Fruit fly (Drosophila melanogaster) whole organism, embryonic: ENCODE measurements around the gene CG13085.

Experiments used
- CG10366 ChIP-seq: fragments of 200-800 bp; sonication (Bioruptor generic); IDR thresholded peaks from 2 replicates; pipeline ENCODE4 v1.3.6; 2022; ENCODE audit warnings: missing biosample characterization, missing genetic modification characterization
- CG12071 ChIP-seq: fragments of 200-800 bp; sonication (Bioruptor generic); optimal IDR thresholded peaks from 3 replicates; lab custom pipeline; 2018; ENCODE audit warnings: missing biosample characterization, mild to moderate bottlenecking, missing genetic modification characterization
- CG13287 ChIP-seq: fragments of 200-800 bp; sonication (Bioruptor generic); IDR thresholded peaks from 2 replicates; pipeline ENCODE4 v1.3.6; 2022; ENCODE audit warnings: missing biosample characterization, missing genetic modification characterization; ENCODE audit not compliant: partially characterized antibody
- CG13624 ChIP-seq: fragments of 200-800 bp; sonication (Bioruptor generic); optimal IDR thresholded peaks from 2 replicates; lab custom pipeline; 2016; ENCODE audit warnings: missing biosample characterization, missing genetic modification characterization
- CG14710 ChIP-seq: fragments of 200-800 bp; sonication (Bioruptor generic); optimal IDR thresholded peaks from 3 replicates; lab custom pipeline; 2019; ENCODE audit warnings: missing biosample characterization, mild to moderate bottlenecking, missing genetic modification characterization, moderate library complexity
- CG15696 ChIP-seq: fragments of 200-800 bp; sonication (Bioruptor generic); optimal IDR thresholded peaks from 2 replicates; lab custom pipeline; 2019; ENCODE audit warnings: missing biosample characterization, mild to moderate bottlenecking, missing genetic modification characterization, moderate library complexity
- CG1603 ChIP-seq: fragments of 200-800 bp; sonication (Bioruptor generic); optimal IDR thresholded peaks from 2 replicates; lab custom pipeline; 2019; ENCODE audit warnings: missing biosample characterization, mild to moderate bottlenecking, missing genetic modification characterization, moderate library complexity
- CG16779 ChIP-seq: fragments of 200-800 bp; sonication (Bioruptor generic); IDR thresholded peaks from 2 replicates; pipeline ENCODE4 v1.3.6; 2022; ENCODE audit warnings: missing biosample characterization, missing genetic modification characterization
- CG17361 ChIP-seq: fragments of 200-800 bp; sonication (Bioruptor generic); IDR thresholded peaks from 3 replicates; pipeline ENCODE4 v1.3.6; 2022; ENCODE audit warnings: missing biosample characterization, missing genetic modification characterization
- CG17802 ChIP-seq: fragments of 200-800 bp; sonication (Bioruptor generic); optimal IDR thresholded peaks from 2 replicates; lab custom pipeline; 2018; ENCODE audit warnings: missing biosample characterization, mild to moderate bottlenecking, missing genetic modification characterization, moderate library complexity
- CG30431 ChIP-seq: fragments of 200-800 bp; sonication (Bioruptor generic); optimal IDR thresholded peaks from 2 replicates; lab custom pipeline; 2017; ENCODE audit warnings: missing biosample characterization, missing genetic modification characterization
- CG4282 ChIP-seq: fragments of 200-800 bp; sonication (Bioruptor generic); optimal IDR thresholded peaks from 2 replicates; lab custom pipeline; 2016; ENCODE audit warnings: missing biosample characterization, missing genetic modification characterization
- CG4617 ChIP-seq: fragments of 200-800 bp; sonication (Bioruptor generic); optimal IDR thresholded peaks from 3 replicates; lab custom pipeline; 2016; ENCODE audit warnings: missing biosample characterization, missing genetic modification characterization, borderline replicate concordance
- CG4707 ChIP-seq: fragments of 200-800 bp; sonication (Bioruptor generic); optimal IDR thresholded peaks from 2 replicates; lab custom pipeline; 2018; ENCODE audit warnings: missing biosample characterization, mild to moderate bottlenecking, missing genetic modification characterization, moderate library complexity
- CG4854 ChIP-seq: fragments of 200-800 bp; sonication (Bioruptor generic); optimal IDR thresholded peaks from 2 replicates; lab custom pipeline; 2016; ENCODE audit warnings: missing biosample characterization, missing genetic modification characterization, inconsistent platforms
- CG5180 ChIP-seq: fragments of 200-800 bp; sonication (Bioruptor generic); optimal IDR thresholded peaks from 3 replicates; lab custom pipeline; 2017; ENCODE audit warnings: missing biosample characterization, missing genetic modification characterization, mild to moderate bottlenecking, moderate library complexity, missing genetic modification reagents
- CG6791 ChIP-seq: fragments of 200-800 bp; sonication (Bioruptor generic); IDR thresholded peaks from 3 replicates; pipeline ENCODE4 v1.3.6; 2022; ENCODE audit warnings: missing biosample characterization, missing genetic modification characterization; ENCODE audit not compliant: partially characterized antibody
- CG7556 ChIP-seq: fragments of 200-800 bp; sonication (Bioruptor generic); optimal IDR thresholded peaks from 2 replicates; lab custom pipeline; 2017; ENCODE audit warnings: missing biosample characterization, mild to moderate bottlenecking, missing genetic modification characterization
- CG7839 ChIP-seq: fragments of 200-800 bp; sonication (Bioruptor generic); optimal IDR thresholded peaks from 3 replicates; lab custom pipeline; 2018; ENCODE audit warnings: missing biosample characterization, mild to moderate bottlenecking, missing genetic modification characterization, moderate library complexity
- CG8478 ChIP-seq: fragments of >200 bp; optimal IDR thresholded peaks from 2 replicates; lab custom pipeline; 2018
- CG9797 ChIP-seq: fragments of 200-800 bp; sonication (Bioruptor generic); optimal IDR thresholded peaks from 3 replicates; lab custom pipeline; 2018; ENCODE audit warnings: missing biosample characterization, mild to moderate bottlenecking, missing genetic modification characterization
- CG9932 ChIP-seq: fragments of 200-800 bp; sonication (Bioruptor generic); IDR thresholded peaks from 2 replicates; pipeline ENCODE4 v1.3.6; 2022; ENCODE audit warnings: missing biosample characterization, missing genetic modification characterization
- Drgx ChIP-seq: fragments of 200-800 bp; sonication (Bioruptor generic); IDR thresholded peaks from 2 replicates; pipeline ENCODE4 v1.3.6; 2022; ENCODE audit warnings: missing biosample characterization, missing genetic modification characterization
- Ets65A ChIP-seq: fragments of 200-800 bp; sonication (Bioruptor generic); peaks from one replicate; lab custom pipeline; 2016; ENCODE audit warnings: missing biosample characterization, missing genetic modification characterization
- HmgZ ChIP-seq: fragments of 200-800 bp; sonication (Bioruptor generic); optimal IDR thresholded peaks from 2 replicates; lab custom pipeline; 2018; ENCODE audit warnings: missing biosample characterization, mild to moderate bottlenecking, missing genetic modification characterization
- Hsf ChIP-seq: fragments of 200-800 bp; sonication (Bioruptor generic); optimal IDR thresholded peaks from 3 replicates; lab custom pipeline; 2016; ENCODE audit warnings: missing biosample characterization, missing genetic modification characterization
- Jarid2 ChIP-seq: fragments of 200-800 bp; sonication (Bioruptor generic); optimal IDR thresholded peaks from 3 replicates; lab custom pipeline; 2017; ENCODE audit warnings: mild to moderate bottlenecking, missing biosample characterization, missing genetic modification reagents, missing genetic modification characterization
- Ravus ChIP-seq: fragments of 200-800 bp; sonication (Bioruptor generic); IDR thresholded peaks from 2 replicates; pipeline ENCODE4 v1.3.6; 2022; ENCODE audit warnings: missing biosample characterization, missing genetic modification characterization
- Rfx ChIP-seq: fragments of 200-800 bp; sonication (Bioruptor generic); IDR thresholded peaks from 2 replicates; pipeline ENCODE4 v1.3.6; 2022; ENCODE audit warnings: missing biosample characterization, missing genetic modification characterization
- Rx ChIP-seq: fragments of 200-800 bp; sonication (Bioruptor generic); IDR thresholded peaks from 2 replicates; pipeline ENCODE4 v1.3.6; 2022; ENCODE audit warnings: missing biosample characterization, missing genetic modification characterization
- Sry-β ChIP-seq: fragments of 200-800 bp; sonication (Bioruptor generic); optimal IDR thresholded peaks from 2 replicates; lab custom pipeline; 2018; ENCODE audit warnings: missing biosample characterization, mild to moderate bottlenecking, missing genetic modification characterization, moderate library complexity
- Ssrp ChIP-seq: fragments of 200-800 bp; sonication (Bioruptor generic); optimal IDR thresholded peaks from 2 replicates; lab custom pipeline; 2018; ENCODE audit warnings: missing biosample characterization, mild to moderate bottlenecking, missing genetic modification characterization, moderate library complexity
- Usf ChIP-seq: fragments of 200-800 bp; sonication (Bioruptor generic); optimal IDR thresholded peaks from 2 replicates; lab custom pipeline; 2017; ENCODE audit warnings: missing genotype, missing biosample characterization, missing genetic modification characterization
- ap ChIP-seq: fragments of 200-800 bp; sonication (Bioruptor generic); IDR thresholded peaks from 2 replicates; pipeline ENCODE4 v1.3.6; 2022; ENCODE audit warnings: missing biosample characterization, missing genetic modification characterization
- ase ChIP-seq: fragments of 200-800 bp; sonication (Bioruptor generic); IDR thresholded peaks from 3 replicates; pipeline ENCODE4 v1.3.6; 2022; ENCODE audit warnings: missing biosample characterization, missing genetic modification characterization
- corto ChIP-seq: fragments of 200-800 bp; sonication (Bioruptor generic); optimal IDR thresholded peaks from 2 replicates; lab custom pipeline; 2016; ENCODE audit warnings: missing biosample characterization, mild to moderate bottlenecking, missing genetic modification characterization, moderate library complexity
- dysf ChIP-seq: fragments of 200-800 bp; sonication (Bioruptor generic); IDR thresholded peaks from 3 replicates; pipeline ENCODE4 v1.3.6; 2022; ENCODE audit warnings: missing biosample characterization, missing genetic modification characterization
- fd64A ChIP-seq: fragments of 200-800 bp; sonication (Bioruptor generic); optimal IDR thresholded peaks from 3 replicates; lab custom pipeline; 2018; ENCODE audit warnings: missing biosample characterization, mild to moderate bottlenecking, missing genetic modification characterization
- gro ChIP-seq: fragments of 200-800 bp; sonication (Bioruptor generic); optimal IDR thresholded peaks from 2 replicates; lab custom pipeline; 2016; ENCODE audit warnings: missing biosample characterization, missing genetic modification characterization
- lmd ChIP-seq: fragments of 200-800 bp; sonication (Bioruptor generic); IDR thresholded peaks from 2 replicates; pipeline ENCODE4 v1.3.6; 2022; ENCODE audit warnings: missing biosample characterization, missing genetic modification characterization
- mam ChIP-seq: fragments of 200-800 bp; sonication (Bioruptor generic); optimal IDR thresholded peaks from 3 replicates; lab custom pipeline; 2016; ENCODE audit warnings: missing biosample characterization, missing genetic modification characterization
- nau ChIP-seq: fragments of 200-800 bp; sonication (Bioruptor generic); optimal IDR thresholded peaks from 3 replicates; lab custom pipeline; 2017; ENCODE audit warnings: missing biosample characterization, mild to moderate bottlenecking, missing genetic modification characterization, missing genetic modification reagents
- nom ChIP-seq: fragments of 200-800 bp; sonication (Bioruptor generic); optimal IDR thresholded peaks from 2 replicates; lab custom pipeline; 2017; ENCODE audit warnings: missing biosample characterization, missing genetic modification characterization, mild to moderate bottlenecking, moderate library complexity, missing genetic modification reagents
- odd ChIP-seq: fragments of 200-800 bp; sonication (Bioruptor generic); optimal IDR thresholded peaks from 2 replicates; lab custom pipeline; 2017; ENCODE audit warnings: missing biosample characterization, mild to moderate bottlenecking, missing genetic modification characterization
- pho ChIP-seq: fragments of 200-800 bp; sonication (Bioruptor generic); optimal IDR thresholded peaks from 2 replicates; lab custom pipeline; 2016; ENCODE audit warnings: missing biosample characterization, missing genetic modification characterization
- rib ChIP-seq: fragments of 200-800 bp; sonication (Bioruptor generic); IDR thresholded peaks from 2 replicates; pipeline ENCODE4 v1.3.6; 2022; ENCODE audit warnings: missing biosample characterization, missing genetic modification characterization
- slp2 ChIP-seq: fragments of 200-800 bp; sonication (Bioruptor generic); optimal IDR thresholded peaks from 2 replicates; lab custom pipeline; 2016; ENCODE audit warnings: missing biosample characterization, missing genetic modification characterization
- sug ChIP-seq: fragments of 200-800 bp; optimal IDR thresholded peaks from 2 replicates; lab custom pipeline; 2019; ENCODE audit warnings: missing biosample characterization, mild to moderate bottlenecking, missing genetic modification characterization, moderate library complexity
- toy ChIP-seq: fragments of 200-800 bp; sonication (Bioruptor generic); IDR thresholded peaks from 2 replicates; pipeline ENCODE4 v1.3.6; 2022; ENCODE audit warnings: missing biosample characterization, missing genetic modification characterization
- trh ChIP-seq: fragments of 200-800 bp; sonication (Bioruptor generic); optimal IDR thresholded peaks from 2 replicates; lab custom pipeline; 2016; ENCODE audit warnings: missing biosample characterization, missing genetic modification characterization
- zfh1 ChIP-seq: fragments of 200-800 bp; sonication (Bioruptor generic); IDR thresholded peaks from 3 replicates; pipeline ENCODE4 v1.3.6; 2022; ENCODE audit warnings: missing biosample characterization, missing genetic modification characterization

The CG13085 gene

DNA sequence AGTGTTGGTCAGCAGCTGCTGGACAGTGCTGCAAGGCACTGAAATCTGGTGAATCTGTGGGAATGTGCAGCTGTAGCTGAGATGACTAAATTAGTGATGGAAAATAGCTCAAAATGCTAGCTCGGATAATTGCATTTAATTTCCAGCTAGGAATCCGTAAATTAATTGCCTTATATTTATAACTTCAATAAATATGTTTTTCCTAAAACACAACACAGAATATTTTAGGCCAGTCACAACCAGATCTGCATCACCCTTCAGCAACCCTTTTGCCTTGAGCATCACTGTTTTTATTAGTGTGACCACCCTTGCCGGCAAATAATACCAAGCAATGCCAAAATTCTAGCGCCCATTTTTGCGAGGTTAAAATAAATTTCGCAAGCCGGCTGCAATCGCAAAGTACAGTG is 20.9 kb downstream of the CG13085 start, which contains the start of gene Hs2st (continued):
- TF ChIP-seq corto (GFP tag; lab: Kevin White, UChicago) (peak; percentile 63), sug (tag; lab: Kevin White, UChicago) (peak; percentile 94), CG17361 (GFP tag; lab: Robert Waterston, UW) (peak; percentile 95), rib (GFP tag; lab: Robert Waterston, UW) (peak; percentile 91; the same call in 1 of the 2 replicates), lmd (GFP tag; lab: Robert Waterston, UW) (peak; percentile 96), CG14710 (tag; lab: Kevin White, UChicago) (peak; percentile 93), CG1603 (tag; lab: Kevin White, UChicago) (peak; percentile 96), gro (GFP tag; lab: Kevin White, UChicago) (peak; percentile 96), odd (peak; percentile 69), CG15696 (peak; percentile 91), fd64A (peak; percentile 3), CG4282 (GFP tag; lab: Kevin White, UChicago) (peak; percentile 88), zfh1 (peak; percentile 94), HmgZ (tag; lab: Kevin White, UChicago) (peak; percentile 96), dysf (peak; percentile 94), mam (GFP tag; lab: Kevin White, UChicago) (peak; percentile 98), Jarid2 (GFP tag; lab: Kevin White, UChicago) (peak; percentile 66), Ravus (GFP tag; lab: Robert Waterston, UW) (peak; percentile 79), Rx (GFP tag; lab: Robert Waterston, UW) (peak; percentile 90), CG9797 (GFP tag; lab: Kevin White, UChicago) (peak; percentile 84), CG5180 (GFP tag; lab: Kevin White, UChicago) (peak; percentile 52), CG16779 (GFP tag; lab: Robert Waterston, UW) (peak; percentile 83), ap (GFP tag; lab: Robert Waterston, UW) (peak; percentile 80), Hsf (GFP tag; lab: Kevin White, UChicago) (peak; percentile 97), CG4617 (peak; percentile 96), toy (GFP tag; lab: Robert Waterston, UW) (peak; percentile 45; the same call in 1 of the 2 replicates), CG4707 (GFP tag; lab: Kevin White, UChicago) (peak; percentile 24), CG7556 (peak; percentile 88), CG8478 (lab: Kevin White, UChicago) (no peak), CG6791 (GFP tag; lab: Robert Waterston, UW) (no peak), CG7839 (tag; lab: Kevin White, UChicago) (peak; percentile 91), CG17802 (tag; lab: Kevin White, UChicago) (peak; percentile 72), CG30431 (GFP tag; lab: Kevin White, UChicago) (peak; percentile 89), Usf (peak; percentile 90), nau (GFP tag; lab: Kevin White, UChicago) (no peak), CG13287 (GFP tag; lab: Robert Waterston, UW) (peak; percentile 62), CG10366 (peak; percentile 93), Ssrp (tag; lab: Kevin White, UChicago) (peak; percentile 91), CG4854 (GFP tag; lab: Kevin White, UChicago) (peak; percentile 88), Sry-β (GFP tag; lab: Kevin White, UChicago) (peak; percentile 98), CG13624 (peak; percentile 95), Rfx (GFP tag; lab: Robert Waterston, UW) (peak; percentile 96), slp2 (GFP tag; lab: Kevin White, UChicago) (peak; percentile 91), pho (peak; percentile 96), nom (peak; percentile 80), ase (GFP tag; lab: Robert Waterston, UW) (peak; percentile 87; the same call in 2 of the 3 replicates), Ets65A (GFP tag; lab: Kevin White, UChicago) (peak; percentile 100), Drgx (GFP tag; lab: Robert Waterston, UW) (peak; percentile 86), trh (GFP tag; lab: Kevin White, UChicago) (peak; percentile 81), CG12071 (GFP tag; lab: Kevin White, UChicago) (peak; percentile 47), CG9932 (peak; percentile 98)
